Worm (Caenorhabditis elegans) whole organism, L4 larva: Measurements from ENCODE around the gene F26F4.9.

Experiments used
- D1046.2 ChIP-seq: fragments of 200-800 bp; sonication (Bioruptor generic); IDR thresholded peaks from 2 replicates; pipeline ENCODE4 v1.3.6; 2022; ENCODE audit warnings: missing genetic modification characterization, missing compliant biosample characterization
- F10B5.3 ChIP-seq: sonication (generic microtip); optimal IDR thresholded peaks from 2 replicates; lab custom pipeline; 2016; ENCODE audit warnings: mild to moderate bottlenecking, missing genetic modification characterization, missing compliant biosample characterization
- F26F4.8 ChIP-seq: fragments of 200-800 bp; sonication (Bioruptor generic); conservative IDR thresholded peaks from 2 replicates; pipeline ENCODE4 v1.3.6; 2022; ENCODE audit warnings: missing genetic modification characterization, missing compliant biosample characterization
- F37D6.2 ChIP-seq: sonication (generic microtip); optimal IDR thresholded peaks from 2 replicates; lab custom pipeline; 2016; ENCODE audit warnings: mild to moderate bottlenecking, missing genetic modification characterization, missing compliant biosample characterization
- R02D3.7 ChIP-seq: fragments of 150-350 bp; sonication (generic microtip); optimal IDR thresholded peaks from 3 replicates; lab custom pipeline; 2014; ENCODE audit warnings: missing biosample characterization, missing genetic modification characterization
- T20F7.1 ChIP-seq: fragments of 200-800 bp; sonication (Bioruptor generic); optimal IDR thresholded peaks from 2 replicates; lab custom pipeline; 2018; ENCODE audit warnings: mild to moderate bottlenecking, missing genetic modification characterization, missing compliant biosample characterization
- ZK337.2 ChIP-seq: fragments of 200-800 bp; sonication (Bioruptor generic); IDR thresholded peaks from 2 replicates; pipeline ENCODE4 v1.3.6; 2022; ENCODE audit warnings: missing genetic modification reagents, missing genetic modification characterization, missing compliant biosample characterization
- aha-1 ChIP-seq: fragments of 150-350 bp; peaks from one replicate; lab custom pipeline; 2014; ENCODE audit warnings: missing biosample characterization, missing genetic modification characterization
- aly-2 ChIP-seq: sonication (generic microtip); optimal IDR thresholded peaks from 2 replicates; lab custom pipeline; 2018; ENCODE audit warnings: missing biosample characterization, missing genetic modification characterization
- ama-1 ChIP-seq: fragments of 150-350 bp; optimal IDR thresholded peaks from 2 replicates; lab custom pipeline; 2014; ENCODE audit warnings: inconsistent platforms, mixed read lengths
- arid-1 ChIP-seq: fragments of 200-800 bp; sonication (Bioruptor generic); conservative IDR thresholded peaks from 2 replicates; pipeline ENCODE4 v1.3.6; 2022; ENCODE audit warnings: missing genetic modification reagents, missing genetic modification characterization, missing compliant biosample characterization
- ceh-28 ChIP-seq: fragments of 150-350 bp; optimal IDR thresholded peaks from 2 replicates; lab custom pipeline; 2014; ENCODE audit warnings: missing biosample characterization, missing genetic modification reagents, missing genetic modification characterization
- ceh-32 ChIP-seq: sonication (generic microtip); optimal IDR thresholded peaks from 2 replicates; lab custom pipeline; 2016; ENCODE audit warnings: mild to moderate bottlenecking, missing genetic modification characterization, missing compliant biosample characterization; ENCODE audit not compliant: poor library complexity
- ceh-62 ChIP-seq: sonication (generic microtip); optimal IDR thresholded peaks from 2 replicates; lab custom pipeline; 2017; ENCODE audit warnings: missing biosample characterization, missing genetic modification characterization
- ceh-82 ChIP-seq: sonication (generic microtip); optimal IDR thresholded peaks from 2 replicates; lab custom pipeline; 2017; ENCODE audit warnings: missing biosample characterization, missing genetic modification characterization
- daf-12 ChIP-seq: fragments of 150-350 bp; optimal IDR thresholded peaks from 2 replicates; lab custom pipeline; 2014; ENCODE audit warnings: missing biosample characterization, missing genetic modification reagents, missing genetic modification characterization
- daf-8 ChIP-seq: fragments of 200-800 bp; sonication (Bioruptor generic); IDR thresholded peaks from 2 replicates; pipeline ENCODE4 v1.3.6; 2022; ENCODE audit warnings: missing genetic modification characterization, missing compliant biosample characterization
- dmd-9 ChIP-seq: fragments of 200-800 bp; sonication (Bioruptor generic); IDR thresholded peaks from 2 replicates; pipeline ENCODE4 v1.3.6; 2022; ENCODE audit warnings: missing genetic modification reagents, missing genetic modification characterization, missing compliant biosample characterization
- dpl-1 ChIP-seq: fragments of 150-350 bp; optimal IDR thresholded peaks from 2 replicates; lab custom pipeline; 2014; ENCODE audit warnings: missing biosample characterization, missing genetic modification reagents, missing genetic modification characterization
- duxl-1 ChIP-seq: sonication (generic microtip); optimal IDR thresholded peaks from 2 replicates; lab custom pipeline; 2016; ENCODE audit warnings: mild to moderate bottlenecking, missing genetic modification characterization, moderate library complexity, missing compliant biosample characterization; ENCODE audit not compliant: poor library complexity
- egl-43 ChIP-seq: fragments of 200-800 bp; sonication (Bioruptor generic); IDR thresholded peaks from 2 replicates; pipeline ENCODE4 v1.3.6; 2022; ENCODE audit warnings: missing genetic modification reagents, missing genetic modification characterization, missing compliant biosample characterization
- fkh-10 ChIP-seq: fragments of 150-350 bp; optimal IDR thresholded peaks from 2 replicates; lab custom pipeline; 2014; ENCODE audit warnings: missing biosample characterization, missing genetic modification reagents, missing genetic modification characterization
- gei-8 ChIP-seq: fragments of 200-800 bp; sonication (Bioruptor generic); optimal IDR thresholded peaks from 2 replicates; lab custom pipeline; 2018; ENCODE audit warnings: mild to moderate bottlenecking, missing genetic modification characterization, missing compliant biosample characterization
- hlh-11 ChIP-seq: fragments of 200-800 bp; sonication (Bioruptor generic); optimal IDR thresholded peaks from 2 replicates; lab custom pipeline; 2018; ENCODE audit warnings: mild to moderate bottlenecking, missing genetic modification characterization, missing compliant biosample characterization
- hlh-30 ChIP-seq: sonication (generic microtip); optimal IDR thresholded peaks from 2 replicates; lab custom pipeline; 2017; ENCODE audit warnings: antibody characterized with exemption, mild to moderate bottlenecking, missing genetic modification characterization, missing compliant biosample characterization; ENCODE audit not compliant: insufficient read depth
- hmg-1.1 ChIP-seq: fragments of 200-800 bp; sonication (Bioruptor generic); IDR thresholded peaks from 2 replicates; pipeline ENCODE4 v1.3.6; 2022; ENCODE audit warnings: missing genetic modification reagents, missing genetic modification characterization, missing compliant biosample characterization
- lin-38 ChIP-seq: fragments of 200-800 bp; sonication (Bioruptor generic); IDR thresholded peaks from 2 replicates; pipeline ENCODE4 v1.3.6; 2022; ENCODE audit warnings: missing genetic modification reagents, missing genetic modification characterization, missing compliant biosample characterization
- lin-39 ChIP-seq: fragments of 150-350 bp; optimal IDR thresholded peaks from 2 replicates; lab custom pipeline; 2014; ENCODE audit warnings: missing biosample characterization, missing genetic modification reagents, missing genetic modification characterization
- madf-5 ChIP-seq, 2 experiments: fragments of 200-800 bp; sonication (Bioruptor generic); IDR thresholded peaks; 2 replicates each; pipeline ENCODE4 v1.3.6; 2022; ENCODE audit warnings: missing compliant biosample characterization in 2 of 2, missing genetic modification characterization in 2 of 2
- mdl-1 ChIP-seq, 2 experiments: fragments of 150-350 bp in 1 of 2; sonication (generic microtip) in 1 of 2; optimal IDR thresholded peaks; 2 replicates each; lab custom pipeline; 2014 to 2017; ENCODE audit warnings: missing biosample characterization in 2 of 2, missing genetic modification characterization in 2 of 2
- mdt-29 ChIP-seq: fragments of 200-800 bp; sonication (Bioruptor generic); IDR thresholded peaks from 2 replicates; pipeline ENCODE4 v1.3.6; 2022; ENCODE audit warnings: missing genetic modification reagents, missing genetic modification characterization, missing compliant biosample characterization
- mep-1 ChIP-seq: fragments of 150-350 bp; sonication (generic microtip); optimal IDR thresholded peaks from 3 replicates; lab custom pipeline; 2014; ENCODE audit warnings: missing biosample characterization, missing genetic modification characterization
- mxl-2 ChIP-seq: fragments of 200-800 bp; sonication (Bioruptor generic); conservative IDR thresholded peaks from 2 replicates; pipeline ENCODE4 v1.3.6; 2022; ENCODE audit warnings: missing genetic modification reagents, missing genetic modification characterization, missing compliant biosample characterization
- mxl-3 ChIP-seq: fragments of 200-800 bp; sonication (Bioruptor generic); optimal IDR thresholded peaks from 2 replicates; lab custom pipeline; 2018; ENCODE audit warnings: mild to moderate bottlenecking, missing genetic modification characterization, missing compliant biosample characterization
- nhr-10 ChIP-seq: fragments of 150-350 bp; optimal IDR thresholded peaks from 2 replicates; lab custom pipeline; 2014; ENCODE audit warnings: missing biosample characterization, missing genetic modification characterization
- nhr-11 ChIP-seq: fragments of 150-350 bp; optimal IDR thresholded peaks from 2 replicates; lab custom pipeline; 2014; ENCODE audit warnings: missing biosample characterization, missing genetic modification characterization
- nhr-111 ChIP-seq: fragments of 200-800 bp; sonication (Bioruptor generic); optimal IDR thresholded peaks from 2 replicates; lab custom pipeline; 2018; ENCODE audit warnings: mild to moderate bottlenecking, missing genetic modification characterization, missing compliant biosample characterization
- nhr-28 ChIP-seq: fragments of 150-350 bp; optimal IDR thresholded peaks from 2 replicates; lab custom pipeline; 2014; ENCODE audit warnings: missing biosample characterization, missing genetic modification characterization
- nhr-76 ChIP-seq: fragments of 150-350 bp; optimal IDR thresholded peaks from 2 replicates; lab custom pipeline; 2014; ENCODE audit warnings: missing biosample characterization, missing genetic modification characterization
- pha-4 ChIP-seq, 2 experiments: fragments of 150-350 bp in 1 of 2; fragments of 200-800 bp in 1 of 2; sonication (Bioruptor generic) in 1 of 2; IDR thresholded peaks in 1 of 2; optimal IDR thresholded peaks in 1 of 2; 2 replicates each; pipeline versions ENCODE4 v1.3.6 to Lab custom; 2014 to 2022; ENCODE audit warnings: missing genetic modification characterization in 2 of 2, missing genetic modification reagents in 2 of 2, missing biosample characterization in 1 of 2, missing compliant biosample characterization in 1 of 2
- saeg-2 ChIP-seq: fragments of 200-800 bp; sonication (Bioruptor generic); IDR thresholded peaks from 2 replicates; pipeline ENCODE4 v1.3.6; 2022; ENCODE audit warnings: missing genetic modification reagents, missing genetic modification characterization, missing compliant biosample characterization
- sdz-12 ChIP-seq: fragments of 200-800 bp; sonication (Bioruptor generic); optimal IDR thresholded peaks from 2 replicates; lab custom pipeline; 2018; ENCODE audit warnings: mild to moderate bottlenecking, missing genetic modification characterization, missing compliant biosample characterization
- set-16 ChIP-seq: fragments of 200-800 bp; sonication (Bioruptor generic); IDR thresholded peaks from 2 replicates; pipeline ENCODE4 v1.3.6; 2022; ENCODE audit warnings: missing genetic modification reagents, missing genetic modification characterization, missing compliant biosample characterization
- snpc-4 ChIP-seq: fragments of 150-350 bp; optimal IDR thresholded peaks from 2 replicates; lab custom pipeline; 2014; ENCODE audit warnings: missing biosample characterization, missing genetic modification characterization
- spr-3 ChIP-seq: fragments of 200-800 bp; sonication (Bioruptor generic); optimal IDR thresholded peaks from 2 replicates; lab custom pipeline; 2018; ENCODE audit warnings: mild to moderate bottlenecking, missing genetic modification characterization, missing compliant biosample characterization
- tra-1 ChIP-seq: fragments of 200-800 bp; sonication (Bioruptor generic); IDR thresholded peaks from 2 replicates; pipeline ENCODE4 v1.3.6; 2022; ENCODE audit warnings: missing genetic modification reagents, missing genetic modification characterization, missing compliant biosample characterization
- unc-130 ChIP-seq: sonication (generic microtip); optimal IDR thresholded peaks from 2 replicates; lab custom pipeline; 2016; ENCODE audit warnings: missing genetic modification reagents, missing genetic modification characterization, missing compliant biosample characterization
- vab-7 ChIP-seq: fragments of 200-800 bp; sonication (Bioruptor generic); IDR thresholded peaks from 2 replicates; pipeline ENCODE4 v1.3.6; 2022; ENCODE audit warnings: missing genetic modification reagents, missing genetic modification characterization, missing compliant biosample characterization
- zag-1 ChIP-seq: fragments of 150-350 bp; optimal IDR thresholded peaks from 2 replicates; lab custom pipeline; 2014; ENCODE audit warnings: missing biosample characterization, missing genetic modification characterization
- zfp-2 ChIP-seq: sonication (generic microtip); optimal IDR thresholded peaks from 2 replicates; lab custom pipeline; 2016; ENCODE audit warnings: mild to moderate bottlenecking, missing genetic modification characterization, missing compliant biosample characterization
- zip-2 ChIP-seq: fragments of 150-350 bp; optimal IDR thresholded peaks from 2 replicates; lab custom pipeline; 2014; ENCODE audit warnings: missing biosample characterization, missing genetic modification characterization

Gene F26F4.9

DNA sequence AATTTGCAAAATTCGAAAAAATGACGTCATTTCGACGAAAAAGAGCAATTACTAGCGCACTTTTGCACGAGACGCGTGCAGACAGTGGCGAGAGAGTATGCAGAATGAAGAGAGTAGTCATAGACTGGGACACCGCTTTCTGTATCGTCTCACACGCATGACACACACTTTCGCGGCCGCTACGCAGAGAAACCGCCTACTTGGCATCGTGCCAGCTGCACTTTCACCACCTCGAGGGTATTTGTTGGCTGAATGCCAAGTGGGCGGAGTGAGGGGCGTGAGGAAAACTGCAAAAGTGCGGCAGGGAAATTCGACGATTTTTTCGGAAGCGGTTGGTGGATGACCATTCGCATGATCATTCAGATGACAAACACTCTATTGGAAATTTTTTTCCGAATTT lies 12.6 kb downstream of the F26F4.9 start:
- peak; percentile 57 for TF ChIP-seq nhr-111 (GFP tag; lab: Kevin White, UChicago)
- peak; percentile 62 for TF ChIP-seq zag-1
- TF ChIP-seq hlh-30 (tag; lab: Kevin White, UChicago) = peak; percentile 100
- peak; percentile 98 for TF ChIP-seq egl-43 (GFP tag; lab: Robert Waterston, UW)
- TF ChIP-seq mdl-1 (tag; optimal IDR thresholded peaks at IDR 0.05; lab: Kevin White, UChicago) = peak; percentile 79 to 99
- peak; percentile 97 for TF ChIP-seq F37D6.2 (tag; lab: Kevin White, UChicago)
- peak; percentile 93 for TF ChIP-seq duxl-1 (tag; lab: Kevin White, UChicago)
- TF ChIP-seq ceh-62 (tag; lab: Kevin White, UChicago) = no peak
- TF ChIP-seq ama-1 (lab: Kevin White, UChicago) = peak; percentile 68
- TF ChIP-seq mep-1 (tag; lab: Kevin White, UChicago) = peak; percentile 99
- peak; percentile 96 for TF ChIP-seq zfp-2
- peak; percentile 98 for TF ChIP-seq mdt-29
- peak; percentile 87 for TF ChIP-seq zip-2 (tag; lab: Kevin White, UChicago)
- TF ChIP-seq nhr-28 (tag; lab: Kevin White, UChicago) = peak; percentile 98
- TF ChIP-seq ceh-82 = peak; percentile 10
- TF ChIP-seq T20F7.1 (GFP tag; lab: Kevin White, UChicago) = peak; percentile 95
- TF ChIP-seq nhr-76 (tag; lab: Kevin White, UChicago) = peak; percentile 83
- TF ChIP-seq nhr-11 (tag; lab: Kevin White, UChicago) = peak; percentile 99
- TF ChIP-seq hmg-1.1 = peak; percentile 98
- peak; percentile 79 for TF ChIP-seq unc-130 (GFP tag; lab: Kevin White, UChicago)
- peak; percentile 96 for TF ChIP-seq nhr-10
- TF ChIP-seq ceh-32 (tag; lab: Kevin White, UChicago) = peak; percentile 88
- TF ChIP-seq gei-8 (GFP tag; lab: Kevin White, UChicago) = peak; percentile 99
- peak; percentile 88 for TF ChIP-seq F10B5.3
- TF ChIP-seq aha-1 (tag; lab: Kevin White, UChicago) = peak; percentile 100
- peak; percentile 95 for TF ChIP-seq sdz-12 (GFP tag; lab: Kevin White, UChicago)
- peak; percentile 96 for TF ChIP-seq set-16 (GFP tag; lab: Robert Waterston, UW)
- peak; percentile 93 for TF ChIP-seq dpl-1 (GFP tag; lab: Kevin White, UChicago)
- TF ChIP-seq ceh-28 (tag; lab: Kevin White, UChicago) = peak; percentile 36
- peak; percentile 93 for TF ChIP-seq D1046.2 (GFP tag; lab: Robert Waterston, UW)
- peak; percentile 94 for TF ChIP-seq lin-38 (GFP tag; lab: Robert Waterston, UW)
- peak; percentile 98 for TF ChIP-seq pha-4 (GFP tag; IDR thresholded peaks at IDR 0.05; lab: Robert Waterston, UW)
- TF ChIP-seq pha-4 (tag; optimal IDR thresholded peaks at IDR 0.05; lab: Kevin White, UChicago) = peak; percentile 55
- peak; percentile 97 for TF ChIP-seq vab-7 (GFP tag; lab: Robert Waterston, UW)
- peak; percentile 88 for TF ChIP-seq mxl-2 (GFP tag; lab: Robert Waterston, UW)
- peak; percentile 93 for TF ChIP-seq spr-3 (GFP tag; lab: Kevin White, UChicago)
- peak; percentile 99 for TF ChIP-seq tra-1 (GFP tag; lab: Robert Waterston, UW)
- peak; percentile 99 for TF ChIP-seq mxl-3 (GFP tag; lab: Kevin White, UChicago)
- TF ChIP-seq F26F4.8 (GFP tag; lab: Robert Waterston, UW) = peak; percentile 75
- peak; percentile 81; the same call in 1 of the 2 replicates for TF ChIP-seq ZK337.2 (GFP tag; lab: Robert Waterston, UW)
- peak in 1 of 2 experiments; percentile 78; a peak in 1 of 4 replicates for TF ChIP-seq madf-5 (GFP tag; IDR thresholded peaks at IDR 0.05; lab: Robert Waterston, UW)
- peak; percentile 99 for TF ChIP-seq fkh-10 (GFP tag; lab: Kevin White, UChicago)
- TF ChIP-seq R02D3.7 (tag; lab: Kevin White, UChicago) = no peak
- no peak for TF ChIP-seq lin-39
- TF ChIP-seq dmd-9 (GFP tag; lab: Robert Waterston, UW) = peak; percentile 96
- peak; percentile 95 for TF ChIP-seq arid-1
- TF ChIP-seq hlh-11 (tag; lab: Kevin White, UChicago) = peak; percentile 100
- no peak for TF ChIP-seq aly-2 (tag; lab: Kevin White, UChicago)
- TF ChIP-seq snpc-4 (tag; lab: Kevin White, UChicago) = peak; percentile 12
- peak; percentile 100 for TF ChIP-seq saeg-2 (GFP tag; lab: Robert Waterston, UW)
- TF ChIP-seq daf-8 (GFP tag; lab: Robert Waterston, UW) = peak; percentile 94; the same call in 1 of the 2 replicates
- TF ChIP-seq daf-12 = no peak
